Fruit fly (Drosophila melanogaster) whole organism, embryonic: ENCODE measurements around the gene Bcat.

Experiments
- ATbp ChIP-seq: fragments of 200-800 bp; sonication (Bioruptor generic); optimal IDR thresholded peaks from 2 replicates; lab custom pipeline; 2017; ENCODE audit warnings: missing biosample characterization, mild to moderate bottlenecking, missing genetic modification characterization, missing genetic modification reagents
- Abd-B ChIP-seq: fragments of 200-800 bp; sonication (Bioruptor generic); optimal IDR thresholded peaks from 2 replicates; lab custom pipeline; 2018; ENCODE audit warnings: missing biosample characterization, mild to moderate bottlenecking, missing genetic modification characterization, moderate library complexity
- CG11504 ChIP-seq: fragments of 200-800 bp; sonication (Bioruptor generic); optimal IDR thresholded peaks from 3 replicates; lab custom pipeline; 2019; ENCODE audit warnings: missing biosample characterization, mild to moderate bottlenecking, missing genetic modification characterization, moderate library complexity
- CG1603 ChIP-seq: fragments of 200-800 bp; sonication (Bioruptor generic); optimal IDR thresholded peaks from 2 replicates; lab custom pipeline; 2019; ENCODE audit warnings: missing biosample characterization, mild to moderate bottlenecking, missing genetic modification characterization, moderate library complexity
- CG17361 ChIP-seq: fragments of 200-800 bp; sonication (Bioruptor generic); IDR thresholded peaks from 3 replicates; pipeline ENCODE4 v1.3.6; 2022; ENCODE audit warnings: missing biosample characterization, missing genetic modification characterization
- CG1792 ChIP-seq: fragments of 200-800 bp; sonication (Bioruptor generic); optimal IDR thresholded peaks from 2 replicates; lab custom pipeline; 2016; ENCODE audit warnings: missing biosample characterization, missing genetic modification characterization
- CG18011 ChIP-seq: fragments of 200-800 bp; sonication (Bioruptor generic); optimal IDR thresholded peaks from 2 replicates; lab custom pipeline; 2017; ENCODE audit warnings: missing biosample characterization, missing genetic modification characterization, mild to moderate bottlenecking, moderate library complexity, missing genotype
- CG18262 ChIP-seq: fragments of 200-800 bp; optimal IDR thresholded peaks from 3 replicates; lab custom pipeline; 2019; ENCODE audit warnings: missing biosample characterization, mild to moderate bottlenecking, missing genetic modification characterization, moderate library complexity
- CG4730 ChIP-seq: fragments of 200-800 bp; sonication (Bioruptor generic); IDR thresholded peaks from 2 replicates; pipeline ENCODE4 v1.3.6; 2022; ENCODE audit warnings: missing biosample characterization, missing genetic modification characterization
- CG5953 ChIP-seq: fragments of 200-800 bp; sonication (Bioruptor generic); IDR thresholded peaks from 2 replicates; pipeline ENCODE4 v1.3.6; 2022; ENCODE audit warnings: missing biosample characterization, missing genetic modification characterization
- CG6689 ChIP-seq: fragments of 200-800 bp; sonication (Bioruptor generic); IDR thresholded peaks from 2 replicates; pipeline ENCODE4 v1.3.6; 2022; ENCODE audit warnings: missing biosample characterization, missing genetic modification characterization
- CG6791 ChIP-seq: fragments of 200-800 bp; sonication (Bioruptor generic); IDR thresholded peaks from 3 replicates; pipeline ENCODE4 v1.3.6; 2022; ENCODE audit warnings: missing biosample characterization, missing genetic modification characterization; ENCODE audit not compliant: partially characterized antibody
- CG7839 ChIP-seq: fragments of 200-800 bp; sonication (Bioruptor generic); optimal IDR thresholded peaks from 3 replicates; lab custom pipeline; 2018; ENCODE audit warnings: missing biosample characterization, mild to moderate bottlenecking, missing genetic modification characterization, moderate library complexity
- CG8388 ChIP-seq: fragments of 200-800 bp; sonication (Bioruptor generic); optimal IDR thresholded peaks from 2 replicates; lab custom pipeline; 2019; ENCODE audit warnings: missing biosample characterization, mild to moderate bottlenecking, missing genetic modification characterization, moderate library complexity
- CoRest ChIP-seq: fragments of 200-800 bp; sonication (Bioruptor generic); optimal IDR thresholded peaks from 3 replicates; lab custom pipeline; 2018; ENCODE audit warnings: missing biosample characterization, mild to moderate bottlenecking, missing genetic modification characterization, moderate library complexity
- D ChIP-seq, 2 experiments: fragments of 200-800 bp in 1 of 2; fragments of >200 bp in 1 of 2; sonication (Bioruptor generic) in 1 of 2; optimal IDR thresholded peaks; 2 replicates in 1 of 2; 3 replicates in 1 of 2; lab custom pipeline; 2017; ENCODE audit warnings: mild to moderate bottlenecking in 1 of 2, missing biosample characterization in 1 of 2, missing genetic modification characterization in 1 of 2, missing genetic modification reagents in 1 of 2
- D19A ChIP-seq: fragments of 200-800 bp; optimal IDR thresholded peaks from 3 replicates; lab custom pipeline; 2019; ENCODE audit warnings: missing biosample characterization, mild to moderate bottlenecking, missing genetic modification characterization, moderate library complexity
- Dip3 ChIP-seq: fragments of 200-800 bp; sonication (Bioruptor generic); optimal IDR thresholded peaks from 3 replicates; lab custom pipeline; 2016; ENCODE audit warnings: missing biosample characterization, missing genetic modification characterization
- Hr3 ChIP-seq: fragments of 200-800 bp; sonication (Bioruptor generic); optimal IDR thresholded peaks from 3 replicates; lab custom pipeline; 2016; ENCODE audit warnings: missing biosample characterization, missing genetic modification characterization
- Hr51 ChIP-seq, 2 experiments: fragments of 200-800 bp; sonication (Bioruptor generic); optimal IDR thresholded peaks; 2 replicates in 1 of 2; 3 replicates in 1 of 2; lab custom pipeline; 2016 to 2018; ENCODE audit warnings: missing biosample characterization in 2 of 2, missing genetic modification characterization in 2 of 2, mild to moderate bottlenecking in 1 of 2, moderate library complexity in 1 of 2
- Meics ChIP-seq: fragments of 200-800 bp; sonication (Bioruptor generic); optimal IDR thresholded peaks from 2 replicates; lab custom pipeline; 2017; ENCODE audit warnings: missing biosample characterization, mild to moderate bottlenecking, missing genetic modification characterization
- NC2β ChIP-seq: fragments of 200-800 bp; sonication (Bioruptor generic); optimal IDR thresholded peaks from 2 replicates; lab custom pipeline; 2016; ENCODE audit warnings: missing biosample characterization, missing genetic modification characterization
- NfI ChIP-seq: fragments of 200-800 bp; sonication (Bioruptor generic); optimal IDR thresholded peaks from 3 replicates; lab custom pipeline; 2018; ENCODE audit warnings: missing biosample characterization, mild to moderate bottlenecking, missing genetic modification characterization, moderate library complexity
- Oli ChIP-seq: fragments of 200-800 bp; sonication (Bioruptor generic); optimal IDR thresholded peaks from 2 replicates; lab custom pipeline; 2018; ENCODE audit warnings: missing biosample characterization, mild to moderate bottlenecking, missing genetic modification characterization, moderate library complexity
- Sox100B ChIP-seq: fragments of 200-800 bp; sonication (Bioruptor generic); optimal IDR thresholded peaks from 3 replicates; lab custom pipeline; 2018; ENCODE audit warnings: missing biosample characterization, mild to moderate bottlenecking, missing genetic modification characterization
- Sox102F ChIP-seq: fragments of 200-800 bp; sonication (Bioruptor generic); optimal IDR thresholded peaks from 2 replicates; lab custom pipeline; 2018; ENCODE audit warnings: missing biosample characterization, mild to moderate bottlenecking, missing genetic modification characterization, moderate library complexity
- Ssrp ChIP-seq: fragments of 200-800 bp; sonication (Bioruptor generic); optimal IDR thresholded peaks from 2 replicates; lab custom pipeline; 2018; ENCODE audit warnings: missing biosample characterization, mild to moderate bottlenecking, missing genetic modification characterization, moderate library complexity
- TFAM ChIP-seq: fragments of 200-800 bp; sonication (Bioruptor generic); optimal IDR thresholded peaks from 2 replicates; lab custom pipeline; 2017; ENCODE audit warnings: missing biosample characterization, missing genetic modification characterization, inconsistent platforms
- Xrp1 ChIP-seq: fragments of 200-800 bp; sonication (Bioruptor generic); IDR thresholded peaks from 2 replicates; pipeline ENCODE4 v1.3.6; 2022; ENCODE audit warnings: missing biosample characterization, missing genetic modification characterization
- aop ChIP-seq: fragments of 200-800 bp; sonication (Bioruptor generic); IDR thresholded peaks from 2 replicates; pipeline ENCODE4 v1.3.6; 2022; ENCODE audit warnings: missing biosample characterization, missing genetic modification characterization
- cwo ChIP-seq: fragments of 200-800 bp; sonication (Bioruptor generic); optimal IDR thresholded peaks from 3 replicates; lab custom pipeline; 2017; ENCODE audit warnings: missing biosample characterization, missing genetic modification characterization, mild to moderate bottlenecking, moderate library complexity, missing genetic modification reagents
- dmrt99B ChIP-seq: fragments of 200-800 bp; sonication (Bioruptor generic); optimal IDR thresholded peaks from 2 replicates; lab custom pipeline; 2018; ENCODE audit warnings: missing biosample characterization, mild to moderate bottlenecking, missing genetic modification characterization, moderate library complexity
- ewg ChIP-seq: fragments of 200-800 bp; sonication (Bioruptor generic); optimal IDR thresholded peaks from 3 replicates; lab custom pipeline; 2017; ENCODE audit warnings: mild to moderate bottlenecking, missing biosample characterization, missing genetic modification reagents, missing genetic modification characterization
- gem ChIP-seq: fragments of 200-800 bp; sonication (Bioruptor generic); optimal IDR thresholded peaks from 2 replicates; lab custom pipeline; 2019; ENCODE audit warnings: missing biosample characterization, mild to moderate bottlenecking, missing genetic modification characterization, moderate library complexity
- grn ChIP-seq: fragments of 200-800 bp; sonication (Bioruptor generic); optimal IDR thresholded peaks from 3 replicates; lab custom pipeline; 2017; ENCODE audit warnings: missing biosample characterization, missing genetic modification characterization
- her ChIP-seq: fragments of 200-800 bp; sonication (Bioruptor generic); optimal IDR thresholded peaks from 2 replicates; lab custom pipeline; 2016; ENCODE audit warnings: missing biosample characterization, missing genetic modification characterization
- nmo ChIP-seq: fragments of 200-800 bp; sonication (Bioruptor generic); optimal IDR thresholded peaks from 2 replicates; lab custom pipeline; 2018; ENCODE audit warnings: missing biosample characterization, mild to moderate bottlenecking, missing genetic modification characterization, moderate library complexity
- phol ChIP-seq: fragments of 200-800 bp; sonication (Bioruptor generic); optimal IDR thresholded peaks from 3 replicates; lab custom pipeline; 2018; ENCODE audit warnings: missing biosample characterization, mild to moderate bottlenecking, missing genetic modification characterization, moderate library complexity
- prd ChIP-seq, 3 experiments: fragments of >200 bp in 2 of 3; fragments of 200-800 bp in 1 of 3; sonication (Bioruptor generic) in 1 of 3; optimal IDR thresholded peaks in 2 of 3; IDR thresholded peaks in 1 of 3; 2 replicates in 2 of 3; 3 replicates in 1 of 3; pipeline versions ENCODE4 v1.3.6 to Lab custom; 2017 to 2022; ENCODE audit warnings: missing biosample characterization in 1 of 3, missing genetic modification characterization in 1 of 3
- row ChIP-seq: fragments of 200-800 bp; sonication (Bioruptor generic); IDR thresholded peaks from 3 replicates; pipeline ENCODE4 v1.3.6; 2022; ENCODE audit warnings: missing biosample characterization, missing genetic modification characterization
- sens ChIP-seq: fragments of 200-800 bp; sonication (Bioruptor generic); peaks from one replicate; lab custom pipeline; 2016; ENCODE audit warnings: missing biosample characterization, missing genetic modification characterization
- sens-2 ChIP-seq: fragments of 200-800 bp; sonication (Bioruptor generic); IDR thresholded peaks from 2 replicates; pipeline ENCODE4 v1.3.6; 2022; ENCODE audit warnings: missing biosample characterization, missing genetic modification characterization
- stwl ChIP-seq: fragments of 200-800 bp; sonication (Bioruptor generic); optimal IDR thresholded peaks from 3 replicates; lab custom pipeline; 2018; ENCODE audit warnings: missing biosample characterization, mild to moderate bottlenecking, missing genetic modification characterization, moderate library complexity
- tup ChIP-seq: fragments of 200-800 bp; sonication (Bioruptor generic); optimal IDR thresholded peaks from 2 replicates; lab custom pipeline; 2016; ENCODE audit warnings: missing biosample characterization, mild to moderate bottlenecking, missing genetic modification characterization, moderate library complexity

Gene Bcat

DNA sequence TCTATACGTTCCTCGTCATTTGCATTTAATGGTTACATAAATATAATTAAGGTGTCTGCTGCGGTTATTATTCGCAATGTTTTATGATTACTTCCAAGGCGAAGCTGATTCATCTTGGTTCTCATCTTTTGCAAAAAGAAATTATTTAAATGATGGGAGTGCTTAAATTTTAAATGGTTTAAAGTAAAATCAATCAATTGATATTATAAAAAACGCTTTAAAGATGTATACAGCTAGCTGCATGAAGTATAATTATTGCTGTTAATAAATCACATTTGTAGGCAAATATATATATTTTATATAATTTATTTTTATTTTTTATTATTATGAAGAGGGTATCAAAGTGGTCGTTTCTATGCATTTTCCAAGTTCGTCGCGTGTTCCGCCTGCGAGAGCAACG, 54.1 kb downstream of the Bcat start (continued):
- peak; percentile 28 for TF ChIP-seq Meics (GFP tag; lab: Kevin White, UChicago)
- TF ChIP-seq Xrp1 (GFP tag; lab: Robert Waterston, UW): 0 out of 2 replicates have a peak, but pooled peaks have one; percentile 21
- no peak for TF ChIP-seq grn
- no peak for TF ChIP-seq ATbp (GFP tag; lab: Kevin White, UChicago)
- TF ChIP-seq NfI (GFP tag; lab: Kevin White, UChicago): no peak
- TF ChIP-seq TFAM (GFP tag; lab: Kevin White, UChicago): no peak
- TF ChIP-seq Sox102F (GFP tag; lab: Kevin White, UChicago): peak; percentile 39
- TF ChIP-seq CG1792 (GFP tag; lab: Kevin White, UChicago): no peak
- no peak for TF ChIP-seq stwl (tag; lab: Kevin White, UChicago)
- no peak for TF ChIP-seq tup (GFP tag; lab: Kevin White, UChicago)
- peak; percentile 29 for TF ChIP-seq Ssrp (tag; lab: Kevin White, UChicago)
- peak; percentile 27; the same call in 1 of the 2 replicates for TF ChIP-seq CG6689 (GFP tag; lab: Robert Waterston, UW)
- no peak for TF ChIP-seq aop
- TF ChIP-seq sens (GFP tag; lab: Kevin White, UChicago): peak; percentile 59
- TF ChIP-seq Sox100B (GFP tag; lab: Kevin White, UChicago): peak; percentile 42
- peak in 1 of 2 experiments; percentile 34 for TF ChIP-seq Hr51 (GFP tag; optimal IDR thresholded peaks at IDR 0.05; lab: Kevin White, UChicago)
- TF ChIP-seq Hr3 (GFP tag; lab: Kevin White, UChicago): peak; percentile 22
- peak; percentile 18 for TF ChIP-seq cwo (GFP tag; lab: Kevin White, UChicago)
- no peak for TF ChIP-seq Dip3 (GFP tag; lab: Kevin White, UChicago)
- peak; percentile 1 for TF ChIP-seq Abd-B
- TF ChIP-seq CG6791 (GFP tag; lab: Robert Waterston, UW): no peak
- TF ChIP-seq her (GFP tag; lab: Kevin White, UChicago): no peak
- no peak for TF ChIP-seq D (optimal IDR thresholded peaks at IDR 0.05; lab: Kevin White, UChicago)
- peak; percentile 27 for TF ChIP-seq D (GFP tag; optimal IDR thresholded peaks at IDR 0.05; lab: Kevin White, UChicago)
- peak; percentile 44 for TF ChIP-seq phol
- peak; percentile 48 for TF ChIP-seq dmrt99B (tag; lab: Kevin White, UChicago)
- no peak for TF ChIP-seq prd (optimal IDR thresholded peaks at IDR 0.05; lab: Kevin White, UChicago)
- TF ChIP-seq prd (GFP tag; IDR thresholded peaks at IDR 0.05; lab: Robert Waterston, UW): 0 out of 3 replicates have a peak, but pooled peaks have one; percentile 19
- TF ChIP-seq CG7839: peak; percentile 52
- TF ChIP-seq CG11504 (tag; lab: Kevin White, UChicago): peak; percentile 49
- TF ChIP-seq CG17361 (GFP tag; lab: Robert Waterston, UW): peak; percentile 56; the same call in 1 of the 3 replicates
- TF ChIP-seq ewg: no peak
- peak; percentile 60 for TF ChIP-seq gem
- TF ChIP-seq CG5953 (GFP tag; lab: Robert Waterston, UW): no peak
- no peak for TF ChIP-seq CG8388
- peak; percentile 48 for TF ChIP-seq Oli (tag; lab: Kevin White, UChicago)
- TF ChIP-seq CG18011 (GFP tag; lab: Kevin White, UChicago): no peak
- TF ChIP-seq CG18262 (tag; lab: Kevin White, UChicago): peak; percentile 59
- no peak for TF ChIP-seq sens-2 (GFP tag; lab: Robert Waterston, UW)
- no peak for TF ChIP-seq D19A
- TF ChIP-seq nmo: peak; percentile 59
- TF ChIP-seq row (GFP tag; lab: Robert Waterston, UW): 0 out of 3 replicates have a peak, but pooled peaks have one; percentile 30
- TF ChIP-seq CoRest: peak; percentile 51
- no peak for TF ChIP-seq CG1603 (tag; lab: Kevin White, UChicago)
- TF ChIP-seq NC2β: no peak
- TF ChIP-seq CG4730: no peak
